Fruit fly (Drosophila melanogaster) whole organism, adult: ENCODE results near the gene Zwilch.

Experiments
- CG11617 ChIP-seq: fragments of 200-800 bp; sonication (Bioruptor generic); optimal IDR thresholded peaks from 2 replicates; lab custom pipeline; 2017; ENCODE audit warnings: mild to moderate bottlenecking, missing biosample characterization, missing genetic modification reagents, missing genetic modification characterization
- CG14711 ChIP-seq: fragments of 200-800 bp; sonication (Bioruptor generic); optimal IDR thresholded peaks from 2 replicates; lab custom pipeline; 2018; ENCODE audit warnings: missing biosample characterization, mild to moderate bottlenecking, missing genetic modification characterization, moderate library complexity
- CG33017 ChIP-seq: fragments of 200-800 bp; sonication (Bioruptor generic); optimal IDR thresholded peaks from 2 replicates; lab custom pipeline; 2018; ENCODE audit warnings: missing biosample characterization, mild to moderate bottlenecking, missing genetic modification characterization, moderate library complexity
- CG7045 ChIP-seq: fragments of 200-800 bp; sonication (Bioruptor generic); optimal IDR thresholded peaks from 2 replicates; lab custom pipeline; 2017; ENCODE audit warnings: missing biosample characterization, mild to moderate bottlenecking, missing genetic modification characterization
- CG7101 ChIP-seq: fragments of 200-800 bp; sonication (Bioruptor generic); optimal IDR thresholded peaks from 2 replicates; lab custom pipeline; 2018; ENCODE audit warnings: missing biosample characterization, mild to moderate bottlenecking, missing genetic modification characterization, moderate library complexity
- Crg-1 ChIP-seq: fragments of 200-800 bp; sonication (Bioruptor generic); optimal IDR thresholded peaks from 2 replicates; lab custom pipeline; 2016; ENCODE audit warnings: missing biosample characterization, missing genetic modification characterization
- Hr96 ChIP-seq: fragments of 200-800 bp; sonication (Bioruptor generic); optimal IDR thresholded peaks from 2 replicates; lab custom pipeline; 2016; ENCODE audit warnings: missing biosample characterization, missing genetic modification characterization
- Mnt ChIP-seq: fragments of 200-800 bp; sonication (Bioruptor generic); optimal IDR thresholded peaks from 2 replicates; lab custom pipeline; 2016; ENCODE audit warnings: missing biosample characterization, mild to moderate bottlenecking, missing genetic modification characterization
- cic ChIP-seq: fragments of 200-800 bp; sonication (Bioruptor generic); optimal IDR thresholded peaks from 2 replicates; lab custom pipeline; 2017; ENCODE audit warnings: missing biosample characterization, mild to moderate bottlenecking, missing genetic modification characterization, moderate library complexity
- cnc ChIP-seq, 2 experiments: fragments of >200 bp; optimal IDR thresholded peaks; 2 replicates each; lab custom pipeline; 2017
- pad ChIP-seq: fragments of 200-800 bp; sonication (Bioruptor generic); optimal IDR thresholded peaks from 3 replicates; lab custom pipeline; 2017; ENCODE audit warnings: missing biosample characterization, missing genetic modification characterization, mild to moderate bottlenecking, moderate library complexity, missing genetic modification reagents
- tj ChIP-seq: fragments of 200-800 bp; sonication (Bioruptor generic); optimal IDR thresholded peaks from 3 replicates; lab custom pipeline; 2017; ENCODE audit warnings: missing biosample characterization, mild to moderate bottlenecking, missing genetic modification characterization, moderate library complexity

DNA sequence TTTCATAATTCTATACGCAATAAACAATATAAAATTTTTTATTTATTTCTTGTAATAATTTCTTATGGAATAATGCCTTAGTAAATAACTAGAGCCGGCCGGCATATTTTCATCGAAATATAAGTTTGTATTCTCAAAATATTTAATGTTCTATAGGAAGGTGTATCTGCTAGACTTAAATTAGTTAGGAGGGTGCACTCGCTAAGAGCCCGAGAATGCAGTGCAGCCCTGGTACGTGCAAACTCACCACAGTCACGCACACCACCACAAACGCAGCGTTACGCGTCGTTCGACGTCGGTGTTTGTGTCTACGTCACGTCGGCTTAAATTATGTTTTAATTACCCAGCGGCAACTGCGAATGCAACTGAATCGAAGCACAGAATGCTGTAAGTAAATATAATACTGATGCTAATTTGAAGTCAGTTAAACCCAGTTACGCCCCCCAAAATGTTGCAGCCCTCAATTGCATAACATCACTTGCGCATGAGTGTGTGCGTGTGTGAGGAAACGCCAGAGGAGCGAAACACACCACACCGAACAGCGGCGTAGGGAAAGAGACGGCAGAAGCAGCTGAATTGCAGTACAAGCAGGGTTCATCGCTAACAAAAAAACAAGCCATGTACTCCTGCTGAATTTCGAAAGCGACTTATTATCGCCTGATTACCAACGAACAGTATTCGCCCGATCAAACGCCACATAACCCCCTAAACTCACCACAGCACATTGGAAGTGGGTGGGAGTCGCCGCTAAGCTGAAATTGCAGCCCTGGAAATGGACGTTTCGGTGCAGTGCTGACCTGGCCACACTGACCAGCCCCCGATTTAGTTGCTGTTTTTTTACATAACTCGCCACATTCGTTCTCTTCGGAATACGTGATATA lies 7.5 kb upstream of the Zwilch start, which contains the start of gene CG12054:
- peak; percentile 15 for TF ChIP-seq Mnt
- TF ChIP-seq cnc (optimal IDR thresholded peaks at IDR 0.05; lab: Kevin White, UChicago): no peak
- TF ChIP-seq CG14711 (tag; lab: Kevin White, UChicago): no peak
- no peak for TF ChIP-seq CG7045 (GFP tag; lab: Kevin White, UChicago)
- TF ChIP-seq CG7101 (tag; lab: Kevin White, UChicago): no peak
- TF ChIP-seq cic (GFP tag; lab: Kevin White, UChicago): no peak
- no peak for TF ChIP-seq CG11617
- TF ChIP-seq tj (GFP tag; lab: Kevin White, UChicago): no peak
- TF ChIP-seq CG33017 (tag; lab: Kevin White, UChicago): no peak
- peak; percentile 27 for TF ChIP-seq Hr96
- TF ChIP-seq pad (GFP tag; lab: Kevin White, UChicago): no peak
- TF ChIP-seq Crg-1 (GFP tag; lab: Kevin White, UChicago): no peak
